Fruit fly (Drosophila melanogaster): Measurements from ENCODE around the gene CG4907.
A peak's percentile ranks its signal among the peaks of the same experiment; 100 is the strongest.

CG4907 gene

dm6 chr3R:22747423-22748090, 37.0 kb upstream of the CG4907 start, which contains the start of gene CG17141:
CG17141 (minus strand) TSS chr3R:22747599.
- TF ChIP-seq sens (GFP tag) (peak; percentile 74), CHES-1-like (GFP tag; optimal IDR thresholded peaks at IDR 0.05) (no peak), fd96Cb (tag; optimal IDR thresholded peaks at IDR 0.05) (no peak), HLHmδ (GFP tag; optimal IDR thresholded peaks at IDR 0.05) (peak; percentile 70), CG14710 (tag; optimal IDR thresholded peaks at IDR 0.05) (peak; percentile 100), Hr3 (GFP tag; optimal IDR thresholded peaks at IDR 0.05) (no peak), Ets97D (GFP tag; optimal IDR thresholded peaks at IDR 0.05) (peak; percentile 31), hkb (optimal IDR thresholded peaks at IDR 0.05) (no peak), hkb (GFP tag; IDR thresholded peaks at IDR 0.05) (peak; percentile 40), CG5953 (GFP tag; IDR thresholded peaks at IDR 0.05) (no peak), pzg (GFP tag; optimal IDR thresholded peaks at IDR 0.05) (peak; percentile 90), ato (GFP tag; IDR thresholded peaks at IDR 0.05; ENCODE audit: partially characterized antibody) (peak; percentile 61), CG16813 (GFP tag; IDR thresholded peaks at IDR 0.05; ENCODE audit: partially characterized antibody) (peak; percentile 35; the same call in 1 of the 3 replicates), CG6683 (GFP tag; optimal IDR thresholded peaks at IDR 0.05) (no peak), z (GFP tag; IDR thresholded peaks at IDR 0.05) (no peak), CG1603 (tag; optimal IDR thresholded peaks at IDR 0.05) (peak; percentile 57), row (GFP tag; IDR thresholded peaks at IDR 0.05) (peak; percentile 12; the same call in 1 of the 3 replicates), CG34224 (GFP tag; IDR thresholded peaks at IDR 0.05; ENCODE audit: partially characterized antibody) (peak; percentile 34; the same call in 1 of the 3 replicates), crp (GFP tag; optimal IDR thresholded peaks at IDR 0.05) (peak; percentile 71 to 96), bbx (GFP tag; IDR thresholded peaks at IDR 0.05; ENCODE audit: partially characterized antibody) (0 out of 2 replicates have a peak, but pooled peaks have one; percentile 28), gfzf (GFP tag; optimal IDR thresholded peaks at IDR 0.05) (peak; percentile 42), CG17829 (tag; optimal IDR thresholded peaks at IDR 0.05) (peak; percentile 6), CG11695 (GFP tag; IDR thresholded peaks at IDR 0.05) (0 out of 3 replicates have a peak, but pooled peaks have one; percentile 13), kah (GFP tag; optimal IDR thresholded peaks at IDR 0.05) (peak; percentile 25), CG3995 (GFP tag; optimal IDR thresholded peaks at IDR 0.05) (peak; percentile 77), Med (GFP tag) (peak; percentile 73), YL-1 (GFP tag; optimal IDR thresholded peaks at IDR 0.05) (peak; percentile 67), Scr (GFP tag; IDR thresholded peaks at IDR 0.05; ENCODE audit: partially characterized antibody) (peak; percentile 31; the same call in 1 of the 2 replicates), Rfx (GFP tag; IDR thresholded peaks at IDR 0.05) (0 out of 2 replicates have a peak, but pooled peaks have one; percentile 22), phol (tag; optimal IDR thresholded peaks at IDR 0.05) (peak; percentile 32), ssp (GFP tag; IDR thresholded peaks at IDR 0.05) (no peak), CG13287 (GFP tag; IDR thresholded peaks at IDR 0.05; ENCODE audit: partially characterized antibody) (peak; percentile 60), HLH4C (GFP tag; IDR thresholded peaks at IDR 0.05; ENCODE audit: partially characterized antibody) (peak; percentile 22; the same call in 1 of the 3 replicates), Myb (GFP tag; optimal IDR thresholded peaks at IDR 0.05) (peak; percentile 87), stwl (tag; optimal IDR thresholded peaks at IDR 0.05) (peak; percentile 26), CG2116 (GFP tag; optimal IDR thresholded peaks at IDR 0.05) (peak; percentile 32), az2 (GFP tag; optimal IDR thresholded peaks at IDR 0.05) (no peak), MESR4 (GFP tag; optimal IDR thresholded peaks at IDR 0.05) (peak; percentile 77), chinmo (GFP tag; IDR thresholded peaks at IDR 0.05; ENCODE audit: partially characterized antibody) (0 out of 4 replicates have a peak, but pooled peaks have one; percentile 20), zen (tag; optimal IDR thresholded peaks at IDR 0.05) (no peak), Dbx (GFP tag; IDR thresholded peaks at IDR 0.05) (no peak), CG12769 (tag; optimal IDR thresholded peaks at IDR 0.05) (no peak), MBD-R2 (GFP tag; IDR thresholded peaks at IDR 0.05) (peak; percentile 97), amos (GFP tag; IDR thresholded peaks at IDR 0.05; ENCODE audit: partially characterized antibody) (peak; percentile 40; the same call in 1 of the 2 replicates), CrebB (tag; optimal IDR thresholded peaks at IDR 0.05) (peak; percentile 21), chm (GFP tag; IDR thresholded peaks at IDR 0.05) (peak; percentile 30; the same call in 1 of the 2 replicates), CG17186 (GFP tag; optimal IDR thresholded peaks at IDR 0.05) (peak; percentile 50), ham (GFP tag; IDR thresholded peaks at IDR 0.05) (no peak)

Measured in whole organism, embryonic.